Worm (Caenorhabditis elegans) whole organism, L2 larva: ENCODE results near the gene pho-12.

Experiments used
- C34F6.9 ChIP-seq: fragments of 150-350 bp; optimal IDR thresholded peaks from 2 replicates; lab custom pipeline; 2014; ENCODE audit warnings: missing biosample characterization, missing genetic modification characterization
- F13H6.1 ChIP-seq: sonication (generic microtip); optimal IDR thresholded peaks from 2 replicates; lab custom pipeline; 2016; ENCODE audit warnings: missing genetic modification characterization, missing compliant biosample characterization
- R02D3.7 ChIP-seq: fragments of 150-350 bp; optimal IDR thresholded peaks from 2 replicates; lab custom pipeline; 2014; ENCODE audit warnings: missing biosample characterization, missing genetic modification characterization
- Y55F3AM.14 ChIP-seq: fragments of 200-800 bp; sonication (Bioruptor generic); optimal IDR thresholded peaks from 2 replicates; lab custom pipeline; 2018; ENCODE audit warnings: mild to moderate bottlenecking, missing genetic modification characterization, missing compliant biosample characterization
- ZK546.5 ChIP-seq: sonication (generic microtip); optimal IDR thresholded peaks from 2 replicates; lab custom pipeline; 2017; ENCODE audit warnings: missing biosample characterization, missing genetic modification characterization
- alr-1 ChIP-seq: fragments of 150-350 bp; optimal IDR thresholded peaks from 2 replicates; lab custom pipeline; 2014; ENCODE audit warnings: missing biosample characterization, missing genetic modification characterization
- ama-1 ChIP-seq: fragments of 150-350 bp; optimal IDR thresholded peaks from 2 replicates; lab custom pipeline; 2018; ENCODE audit warnings: inconsistent platforms
- ceh-82 ChIP-seq: fragments of 150-350 bp; optimal IDR thresholded peaks from 2 replicates; lab custom pipeline; 2014; ENCODE audit warnings: missing biosample characterization, missing genetic modification characterization
- crh-2 ChIP-seq: sonication (generic microtip); optimal IDR thresholded peaks from 2 replicates; lab custom pipeline; 2017; ENCODE audit warnings: missing biosample characterization, missing genetic modification characterization
- egl-27 ChIP-seq: sonication (generic microtip); optimal IDR thresholded peaks from 3 replicates; lab custom pipeline; 2017; ENCODE audit warnings: missing biosample characterization, missing genetic modification reagents, missing genetic modification characterization
- fos-1 ChIP-seq: fragments of 150-350 bp; optimal IDR thresholded peaks from 2 replicates; lab custom pipeline; 2014; ENCODE audit warnings: missing biosample characterization, missing genetic modification characterization
- gmeb-1 ChIP-seq: fragments of 150-350 bp; optimal IDR thresholded peaks from 2 replicates; lab custom pipeline; 2014; ENCODE audit warnings: missing biosample characterization, missing genetic modification characterization
- lin-11 ChIP-seq: fragments of 150-350 bp; sonication (generic microtip); optimal IDR thresholded peaks from 2 replicates; lab custom pipeline; 2014; ENCODE audit warnings: missing biosample characterization, missing genetic modification characterization, inconsistent platforms, mixed read lengths
- lin-13 ChIP-seq: fragments of 150-350 bp; optimal IDR thresholded peaks from 2 replicates; lab custom pipeline; 2014; ENCODE audit warnings: missing biosample characterization, missing genetic modification reagents, missing genetic modification characterization
- lsy-2 ChIP-seq, 2 experiments: fragments of 150-350 bp in 1 of 2; sonication (generic microtip) in 1 of 2; optimal IDR thresholded peaks; 2 replicates each; lab custom pipeline; 2014 to 2017; ENCODE audit warnings: missing biosample characterization in 2 of 2, missing genetic modification characterization in 2 of 2
- mab-5 ChIP-seq: fragments of 150-350 bp; optimal IDR thresholded peaks from 2 replicates; lab custom pipeline; 2014; ENCODE audit warnings: missing biosample characterization, missing genetic modification characterization
- mbf-1 ChIP-seq: sonication (generic microtip); optimal IDR thresholded peaks from 2 replicates; lab custom pipeline; 2017; ENCODE audit warnings: missing biosample characterization, missing genetic modification characterization
- mdl-1 ChIP-seq, 2 experiments: fragments of 150-350 bp in 1 of 2; sonication (generic microtip) in 1 of 2; optimal IDR thresholded peaks; 2 replicates each; lab custom pipeline; 2017; ENCODE audit warnings: missing biosample characterization in 2 of 2, missing genetic modification characterization in 2 of 2
- nhr-10 ChIP-seq: sonication (generic microtip); optimal IDR thresholded peaks from 2 replicates; lab custom pipeline; 2017; ENCODE audit warnings: missing biosample characterization, missing genetic modification characterization
- nhr-11 ChIP-seq: fragments of 150-350 bp; optimal IDR thresholded peaks from 2 replicates; lab custom pipeline; 2014; ENCODE audit warnings: missing biosample characterization, missing genetic modification characterization
- nhr-129 ChIP-seq: fragments of 150-350 bp; optimal IDR thresholded peaks from 2 replicates; lab custom pipeline; 2014; ENCODE audit warnings: missing biosample characterization, missing genetic modification characterization
- nhr-21 ChIP-seq: fragments of 150-350 bp; optimal IDR thresholded peaks from 2 replicates; lab custom pipeline; 2014; ENCODE audit warnings: missing biosample characterization, missing genetic modification characterization
- nhr-237 ChIP-seq: fragments of 150-350 bp; optimal IDR thresholded peaks from 2 replicates; lab custom pipeline; 2014; ENCODE audit warnings: missing biosample characterization, missing genetic modification characterization
- nhr-25 ChIP-seq: fragments of 150-350 bp; sonication (generic microtip); optimal IDR thresholded peaks from 3 replicates; lab custom pipeline; 2014; ENCODE audit warnings: missing biosample characterization, missing genetic modification characterization
- nhr-6 ChIP-seq: fragments of 150-350 bp; optimal IDR thresholded peaks from 2 replicates; lab custom pipeline; 2014; ENCODE audit warnings: missing biosample characterization, missing genetic modification characterization
- nhr-77 ChIP-seq: fragments of 150-350 bp; optimal IDR thresholded peaks from 2 replicates; lab custom pipeline; 2014; ENCODE audit warnings: missing biosample characterization, missing genetic modification characterization
- sem-4 ChIP-seq: fragments of 150-350 bp; optimal IDR thresholded peaks from 2 replicates; lab custom pipeline; 2014; ENCODE audit warnings: missing biosample characterization, missing genetic modification reagents, missing genetic modification characterization
- skn-1 ChIP-seq: sonication (generic microtip); optimal IDR thresholded peaks from 2 replicates; lab custom pipeline; 2017; ENCODE audit warnings: missing biosample characterization, missing genetic modification characterization
- sma-3 ChIP-seq: sonication (generic microtip); optimal IDR thresholded peaks from 2 replicates; lab custom pipeline; 2016; ENCODE audit warnings: missing genetic modification reagents, missing genetic modification characterization, missing compliant biosample characterization
- sma-9 ChIP-seq, 2 experiments: fragments of 150-350 bp in 1 of 2; sonication (generic microtip) in 1 of 2; optimal IDR thresholded peaks; 2 replicates each; lab custom pipeline; 2014 to 2016; ENCODE audit warnings: missing genetic modification characterization in 2 of 2, mild to moderate bottlenecking in 1 of 2, missing biosample characterization in 1 of 2, missing compliant biosample characterization in 1 of 2, missing genetic modification reagents in 1 of 2, moderate library complexity in 1 of 2
- snpc-4 ChIP-seq: fragments of 150-350 bp; optimal IDR thresholded peaks from 2 replicates; lab custom pipeline; 2014; ENCODE audit warnings: missing biosample characterization, missing genetic modification characterization
- unc-39 ChIP-seq: fragments of 150-350 bp; optimal IDR thresholded peaks from 2 replicates; lab custom pipeline; 2014; ENCODE audit warnings: missing biosample characterization, missing genetic modification characterization
- unc-55 ChIP-seq: fragments of 150-350 bp; sonication (generic microtip); optimal IDR thresholded peaks from 3 replicates; lab custom pipeline; 2014; ENCODE audit warnings: missing biosample characterization, missing genetic modification reagents, missing genetic modification characterization
- unc-62 ChIP-seq: fragments of 150-350 bp; optimal IDR thresholded peaks from 2 replicates; lab custom pipeline; 2014; ENCODE audit warnings: missing biosample characterization, missing genetic modification reagents, missing genetic modification characterization
- zag-1 ChIP-seq: fragments of 150-350 bp; optimal IDR thresholded peaks from 2 replicates; lab custom pipeline; 2014; ENCODE audit warnings: missing biosample characterization, missing genetic modification characterization
- ztf-4 ChIP-seq: fragments of 150-350 bp; optimal IDR thresholded peaks from 2 replicates; lab custom pipeline; 2014; ENCODE audit warnings: missing biosample characterization, missing genetic modification characterization

pho-12 gene

DNA sequence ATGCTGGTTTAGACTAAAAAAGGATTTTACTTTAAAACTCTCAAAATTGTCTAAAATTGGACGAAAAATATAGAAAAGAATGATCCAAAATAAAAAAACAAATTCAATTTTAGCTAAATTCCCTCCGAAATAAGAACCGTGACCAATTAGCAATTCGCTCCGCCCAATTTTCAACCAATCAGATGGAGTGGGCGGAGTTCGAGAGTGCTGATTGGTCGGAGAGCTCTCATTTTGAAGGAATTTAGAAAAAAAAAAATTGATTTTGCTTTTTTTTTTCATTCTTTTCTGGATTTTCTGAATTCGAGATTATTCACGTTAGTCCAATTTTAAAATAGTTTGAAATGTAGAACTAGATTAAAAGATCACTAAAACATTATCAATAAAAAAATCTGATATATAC, 38.4 kb upstream of the pho-12 start:
- TF ChIP-seq sem-4 (no peak), unc-55 (no peak), nhr-10 (tag; lab: Kevin White, UChicago) (no peak), nhr-25 (tag; lab: Kevin White, UChicago) (no peak), nhr-77 (tag; lab: Kevin White, UChicago) (no peak), nhr-237 (no peak), nhr-6 (tag; lab: Kevin White, UChicago) (no peak), Y55F3AM.14 (GFP tag; lab: Kevin White, UChicago) (no peak), ceh-82 (no peak), nhr-21 (no peak), nhr-11 (tag; lab: Kevin White, UChicago) (no peak), unc-62 (GFP tag; lab: Kevin White, UChicago) (no peak), ZK546.5 (tag; lab: Kevin White, UChicago) (no peak), lsy-2 (tag; optimal IDR thresholded peaks at IDR 0.05; lab: Kevin White, UChicago) (no peak)
- TF ChIP-seq, all 48 proteins: peak for 0

DNA sequence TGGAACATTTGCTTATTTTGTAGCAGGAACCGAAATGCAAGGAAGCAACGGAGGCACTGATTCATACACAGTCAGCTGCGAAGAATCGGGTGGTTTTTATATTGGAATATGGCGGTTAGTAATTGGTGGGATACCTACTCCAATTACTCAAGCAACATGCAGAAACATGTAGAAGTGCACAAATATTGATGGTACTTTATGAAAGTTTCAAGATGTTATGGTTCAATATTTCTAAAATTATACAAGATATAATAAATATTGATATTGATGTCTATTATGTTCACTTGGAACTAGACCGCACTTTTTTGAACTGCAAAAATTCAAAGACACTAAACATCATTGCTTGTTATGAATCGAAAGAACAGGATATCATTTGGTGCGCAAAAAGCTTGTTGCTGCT, 33.3 kb upstream of the pho-12 start, which contains the start of gene C04G6.13:
TSS of gene C04G6.13 (plus strand) at position 301 of the 400 bp plus-strand sequence.
- no peak for TF ChIP-seq zag-1 (tag; lab: Kevin White, UChicago)
- TF ChIP-seq nhr-77 (tag; lab: Kevin White, UChicago) = no peak
- TF ChIP-seq sma-9 (GFP tag; optimal IDR thresholded peaks at IDR 0.05; lab: Kevin White, UChicago) = no peak
- TF ChIP-seq sma-9 (tag; optimal IDR thresholded peaks at IDR 0.05; lab: Kevin White, UChicago) = no peak
- TF ChIP-seq alr-1 = no peak
- no peak for TF ChIP-seq R02D3.7 (tag; lab: Kevin White, UChicago)

- TF ChIP-seq skn-1 (tag; lab: Kevin White, UChicago) (no peak), lin-11 (tag; lab: Kevin White, UChicago) (no peak), crh-2 (tag; lab: Kevin White, UChicago) (peak; percentile 62), lin-13 (GFP tag; lab: Kevin White, UChicago) (peak; percentile 31), mbf-1 (no peak), unc-39 (tag; lab: Kevin White, UChicago) (no peak), zag-1 (tag; lab: Kevin White, UChicago) (no peak), ama-1 (lab: Kevin White, UChicago) (peak; percentile 37), snpc-4 (tag; lab: Kevin White, UChicago) (peak; percentile 5), unc-55 (peak; percentile 51), egl-27 (tag; lab: Kevin White, UChicago) (peak; percentile 22), nhr-129 (tag; lab: Kevin White, UChicago) (peak; percentile 55), F13H6.1 (tag; lab: Kevin White, UChicago) (peak; percentile 84), mdl-1 (tag; optimal IDR thresholded peaks at IDR 0.05; lab: Kevin White, UChicago) (peak in 1 of 2 experiments; percentile 36), ztf-4 (tag; lab: Kevin White, UChicago) (peak; percentile 11), C34F6.9 (peak; percentile 75), sma-3 (peak; percentile 32), mab-5 (tag; lab: Kevin White, UChicago) (no peak), nhr-237 (no peak), nhr-21 (no peak), gmeb-1 (tag; lab: Kevin White, UChicago) (peak; percentile 36), lsy-2 (tag; optimal IDR thresholded peaks at IDR 0.05; lab: Kevin White, UChicago) (peak in 1 of 2 experiments; percentile 71), fos-1 (peak; percentile 19), nhr-6 (tag; lab: Kevin White, UChicago) (peak; percentile 18), sma-9 (GFP tag; optimal IDR thresholded peaks at IDR 0.05; lab: Kevin White, UChicago) (peak; percentile 69), sma-9 (tag; optimal IDR thresholded peaks at IDR 0.05; lab: Kevin White, UChicago) (no peak)
These were observed 32.0 kb upstream of the pho-12 start, which contains the start of gene C04G6.2 for ce11 chrII:5092362-5093281. Gene C04G6.2 (plus strand): TSS chrII:5093231.
